Worm (Caenorhabditis elegans) whole organism, early embryonic: ENCODE data around the gene Y54G2A.38.
"Not testable (repeated sequence)": the region's sequence is repeated elsewhere in the genome, so short reads cannot be mapped to it uniquely, and the experiment has no call there.

ENCODE experiments used
- B0310.2 ChIP-seq: sonication (generic microtip); optimal IDR thresholded peaks from 2 replicates; lab custom pipeline; 2016; ENCODE audit warnings: mild to moderate bottlenecking, missing genetic modification characterization, missing compliant biosample characterization
- F13C5.2 ChIP-seq: sonication (generic microtip); optimal IDR thresholded peaks from 2 replicates; lab custom pipeline; 2017; ENCODE audit warnings: mild to moderate bottlenecking, missing genetic modification characterization, inconsistent platforms, missing compliant biosample characterization
- aly-1 ChIP-seq: sonication (generic microtip); optimal IDR thresholded peaks from 2 replicates; lab custom pipeline; 2016; ENCODE audit warnings: missing genetic modification characterization, missing compliant biosample characterization
- ama-1 ChIP-seq: fragments of 150-350 bp; optimal IDR thresholded peaks from 2 replicates; lab custom pipeline; 2014
- ceh-13 ChIP-seq: fragments of 200-800 bp; sonication (Bioruptor generic); optimal IDR thresholded peaks from 2 replicates; lab custom pipeline; 2018; ENCODE audit warnings: mild to moderate bottlenecking, missing genetic modification characterization, missing compliant biosample characterization
- ceh-36 ChIP-seq: sonication (generic microtip); optimal IDR thresholded peaks from 2 replicates; lab custom pipeline; 2016; ENCODE audit warnings: missing genetic modification characterization, inconsistent platforms, missing compliant biosample characterization
- ets-7 ChIP-seq: sonication (generic microtip); optimal IDR thresholded peaks from 2 replicates; lab custom pipeline; 2016; ENCODE audit warnings: missing genotype, missing genetic modification characterization, missing compliant biosample characterization
- flt-1 ChIP-seq: fragments of 200-800 bp; sonication (Bioruptor generic); IDR thresholded peaks from 2 replicates; pipeline ENCODE4 v1.3.6; 2022; ENCODE audit warnings: missing genetic modification characterization, missing compliant biosample characterization
- hmbx-1 ChIP-seq: sonication (generic microtip); optimal IDR thresholded peaks from 2 replicates; lab custom pipeline; 2016; ENCODE audit warnings: mild to moderate bottlenecking, missing genetic modification characterization, missing compliant biosample characterization
- hmg-4 ChIP-seq: fragments of 200-800 bp; sonication (Bioruptor generic); optimal IDR thresholded peaks from 2 replicates; lab custom pipeline; 2018; ENCODE audit warnings: mild to moderate bottlenecking, missing genetic modification characterization, missing compliant biosample characterization
- hnd-1 ChIP-seq: sonication (generic microtip); optimal IDR thresholded peaks from 2 replicates; lab custom pipeline; 2016; ENCODE audit warnings: missing genetic modification characterization, missing compliant biosample characterization
- pes-1 ChIP-seq: fragments of 200-800 bp; sonication (Bioruptor generic); IDR thresholded peaks from 2 replicates; pipeline ENCODE4 v1.3.6; 2022; ENCODE audit warnings: missing genetic modification reagents, missing genetic modification characterization, missing compliant biosample characterization
- scrt-1 ChIP-seq: fragments of 200-800 bp; sonication (Bioruptor generic); IDR thresholded peaks from 2 replicates; pipeline ENCODE4 v1.3.6; 2022; ENCODE audit warnings: missing genetic modification characterization, missing compliant biosample characterization
- sea-1 ChIP-seq: fragments of 200-800 bp; sonication (Bioruptor generic); conservative IDR thresholded peaks from 2 replicates; pipeline ENCODE4 v1.3.6; 2022; ENCODE audit warnings: missing genetic modification characterization, missing compliant biosample characterization
- tbx-11 ChIP-seq: fragments of 200-800 bp; sonication (Bioruptor generic); IDR thresholded peaks from 2 replicates; pipeline ENCODE4 v1.3.6; 2022; ENCODE audit warnings: missing genetic modification characterization, missing compliant biosample characterization
- tbx-37 ChIP-seq: fragments of 200-800 bp; sonication (Bioruptor generic); conservative IDR thresholded peaks from 2 replicates; pipeline ENCODE4 v1.3.6; 2022; ENCODE audit warnings: missing genetic modification reagents, missing genetic modification characterization, missing compliant biosample characterization
- tra-4 ChIP-seq: sonication (generic microtip); optimal IDR thresholded peaks from 2 replicates; lab custom pipeline; 2017; ENCODE audit warnings: missing genetic modification characterization, missing compliant biosample characterization

Gene Y54G2A.38

ce11 chrIV:2793956-2794355, 34.7 kb downstream of the Y54G2A.38 start:
- TF ChIP-seq hmbx-1 (tag; lab: Kevin White, UChicago): no peak
- TF ChIP-seq ceh-13 (GFP tag; lab: Kevin White, UChicago): no peak
- no peak for TF ChIP-seq ama-1
- no peak for TF ChIP-seq pes-1 (GFP tag; lab: Robert Waterston, UW)
- no peak for TF ChIP-seq scrt-1
- TF ChIP-seq sea-1 (GFP tag; lab: Robert Waterston, UW): no peak
- TF ChIP-seq tbx-37: no peak
- TF ChIP-seq F13C5.2: no peak
- TF ChIP-seq tra-4 (tag; lab: Kevin White, UChicago): no peak
- no peak for TF ChIP-seq ets-7 (tag; lab: Kevin White, UChicago)
- no peak for TF ChIP-seq B0310.2 (tag; lab: Kevin White, UChicago)
- TF ChIP-seq ceh-36 (tag; lab: Kevin White, UChicago): no peak

- TF ChIP-seq tbx-37: no peak
- no peak for TF ChIP-seq hnd-1
Measured at ce11 chrIV:2798339-2798738, 39.1 kb downstream of the Y54G2A.38 start, which contains the start of gene Y54G2A.52. Gene Y54G2A.52 (minus strand): TSS chrIV:2798686.

ce11 chrIV:2799389-2799788, 40.1 kb downstream of the Y54G2A.38 start, which contains the start of gene Y54G2A.10:
Gene Y54G2A.10 (plus strand): TSS chrIV:2799689.
- no peak for TF ChIP-seq hmbx-1 (tag; lab: Kevin White, UChicago)
- no peak for TF ChIP-seq scrt-1
- no peak for TF ChIP-seq aly-1
- no peak for TF ChIP-seq hnd-1
- TF ChIP-seq tbx-11 (GFP tag; lab: Robert Waterston, UW): no peak
- TF ChIP-seq ceh-13 (GFP tag; lab: Kevin White, UChicago): no peak
- no peak for TF ChIP-seq ceh-36 (tag; lab: Kevin White, UChicago)
- TF ChIP-seq pes-1 (GFP tag; lab: Robert Waterston, UW): no peak
- no peak for TF ChIP-seq tra-4 (tag; lab: Kevin White, UChicago)
- TF ChIP-seq F13C5.2: no peak
- no peak for TF ChIP-seq B0310.2 (tag; lab: Kevin White, UChicago)
- no peak for TF ChIP-seq flt-1 (GFP tag; lab: Robert Waterston, UW)
- no peak for TF ChIP-seq sea-1 (GFP tag; lab: Robert Waterston, UW)
- no peak for TF ChIP-seq hmg-4 (GFP tag; lab: Kevin White, UChicago)
- TF ChIP-seq ama-1: no peak
- TF ChIP-seq tbx-37: no peak
- no peak for TF ChIP-seq ets-7 (tag; lab: Kevin White, UChicago)

ce11 chrIV:2799890-2800289, 40.6 kb downstream of the Y54G2A.38 start:
- TF ChIP-seq hmbx-1 (tag; lab: Kevin White, UChicago) (no peak), hnd-1 (no peak), ceh-13 (GFP tag; lab: Kevin White, UChicago) (no peak), ama-1 (no peak), ceh-36 (tag; lab: Kevin White, UChicago) (no peak), hmg-4 (GFP tag; lab: Kevin White, UChicago) (no peak), F13C5.2 (no peak), tbx-11 (GFP tag; lab: Robert Waterston, UW) (no peak), flt-1 (GFP tag; lab: Robert Waterston, UW) (no peak), tra-4 (tag; lab: Kevin White, UChicago) (no peak), B0310.2 (tag; lab: Kevin White, UChicago) (no peak), pes-1 (GFP tag; lab: Robert Waterston, UW) (no peak), sea-1 (GFP tag; lab: Robert Waterston, UW) (no peak), scrt-1 (no peak), tbx-37 (no peak), aly-1 (no peak), ets-7 (tag; lab: Kevin White, UChicago) (no peak)

- TF ChIP-seq F13C5.2 (no peak), hmbx-1 (tag; lab: Kevin White, UChicago) (no peak), ama-1 (no peak), tra-4 (tag; lab: Kevin White, UChicago) (no peak), scrt-1 (peak; percentile 38; the same call in 1 of the 2 replicates), ets-7 (tag; lab: Kevin White, UChicago) (no peak), aly-1 (no peak), pes-1 (GFP tag; lab: Robert Waterston, UW) (peak; percentile 54; the same call in 1 of the 2 replicates), tbx-11 (GFP tag; lab: Robert Waterston, UW) (no peak), flt-1 (GFP tag; lab: Robert Waterston, UW) (0 out of 2 replicates have a peak, but pooled peaks have one; percentile 13)
Measured at ce11 chrIV:2801004-2801403, 41.7 kb downstream of the Y54G2A.38 start.

- not testable (repeated sequence) for TF ChIP-seq sea-1 (GFP tag; lab: Robert Waterston, UW); ama-1; scrt-1
Measured at ce11 chrIV:2801558-2801957, 42.3 kb downstream of the Y54G2A.38 start, which contains the start of gene Y54G2A.44. Gene Y54G2A.44 (plus strand): TSS chrIV:2801858.

- peak; percentile 50 for TF ChIP-seq ceh-36 (tag; lab: Kevin White, UChicago)
- no peak for TF ChIP-seq F13C5.2
- no peak for TF ChIP-seq ama-1
- peak; percentile 46 for TF ChIP-seq hmg-4 (GFP tag; lab: Kevin White, UChicago)
- no peak for TF ChIP-seq hmbx-1 (tag; lab: Kevin White, UChicago)
- TF ChIP-seq tra-4 (tag; lab: Kevin White, UChicago): no peak
- TF ChIP-seq tbx-11 (GFP tag; lab: Robert Waterston, UW): 0 out of 2 replicates have a peak, but pooled peaks have one; percentile 53
- peak; percentile 14 for TF ChIP-seq hnd-1
- TF ChIP-seq ets-7 (tag; lab: Kevin White, UChicago): no peak
- 0 out of 2 replicates have a peak, but pooled peaks have one; percentile 40 for TF ChIP-seq sea-1 (GFP tag; lab: Robert Waterston, UW)
- TF ChIP-seq tbx-37: peak; percentile 38; the same call in 1 of the 2 replicates
- peak; percentile 5 for TF ChIP-seq aly-1
- peak; percentile 37 for TF ChIP-seq ceh-13 (GFP tag; lab: Kevin White, UChicago)
- TF ChIP-seq scrt-1: peak; percentile 78
- TF ChIP-seq flt-1 (GFP tag; lab: Robert Waterston, UW): peak; percentile 70
- peak; percentile 22 for TF ChIP-seq B0310.2 (tag; lab: Kevin White, UChicago)
- peak; percentile 72 for TF ChIP-seq pes-1 (GFP tag; lab: Robert Waterston, UW)
Measured at ce11 chrIV:2802193-2802592, 42.9 kb downstream of the Y54G2A.38 start.
